Fruit fly (Drosophila melanogaster): ENCODE results near the gene mthl10.

The mthl10 gene

dm6 chr3L:350651-351228, 8.0 kb upstream of the mthl10 start (continued):
- TF ChIP-seq CG10979 (tag; optimal IDR thresholded peaks at IDR 0.05), result peak; percentile 82
- TF ChIP-seq sd (tag; optimal IDR thresholded peaks at IDR 0.05), result no peak
- no peak for TF ChIP-seq trh (GFP tag; optimal IDR thresholded peaks at IDR 0.05)
- peak; percentile 87 for TF ChIP-seq CG6689 (GFP tag; IDR thresholded peaks at IDR 0.05)
- peak; percentile 17 for TF ChIP-seq Six4 (GFP tag; optimal IDR thresholded peaks at IDR 0.05)
- peak; percentile 68 for TF ChIP-seq al (GFP tag; IDR thresholded peaks at IDR 0.05)
- peak; percentile 67; the same call in 1 of the 3 replicates for TF ChIP-seq otp (GFP tag; IDR thresholded peaks at IDR 0.05)
- peak; percentile 27 for TF ChIP-seq ewg (GFP tag; optimal IDR thresholded peaks at IDR 0.05)
- peak; percentile 70 for TF ChIP-seq ara (GFP tag; IDR thresholded peaks at IDR 0.05)
- no peak for TF ChIP-seq ash1 (GFP tag; optimal IDR thresholded peaks at IDR 0.05)
- no peak for TF ChIP-seq pita (GFP tag; optimal IDR thresholded peaks at IDR 0.05)
- TF ChIP-seq crc (GFP tag; optimal IDR thresholded peaks at IDR 0.05), result peak; percentile 67
- TF ChIP-seq CG12155 (GFP tag; optimal IDR thresholded peaks at IDR 0.05), result peak; percentile 56
- peak; percentile 65; the same call in 2 of the 3 replicates for TF ChIP-seq CG7357 (GFP tag; IDR thresholded peaks at IDR 0.05)
- no peak for TF ChIP-seq kah (GFP tag; optimal IDR thresholded peaks at IDR 0.05)
- peak in 1 of 3 experiments; percentile 23 for TF ChIP-seq Stat92E (GFP tag; optimal IDR thresholded peaks at IDR 0.05)
- TF ChIP-seq BtbVII (GFP tag; optimal IDR thresholded peaks at IDR 0.05), result peak; percentile 33
- peak; percentile 14 for TF ChIP-seq Jarid2 (GFP tag; optimal IDR thresholded peaks at IDR 0.05)
- TF ChIP-seq Myb (GFP tag; optimal IDR thresholded peaks at IDR 0.05), result peak; percentile 13
- TF ChIP-seq so (GFP tag; IDR thresholded peaks at IDR 0.05), result peak; percentile 69; the same call in 1 of the 3 replicates
- no peak for TF ChIP-seq jumu (GFP tag; optimal IDR thresholded peaks at IDR 0.05)
- no peak for TF ChIP-seq kni (GFP tag; optimal IDR thresholded peaks at IDR 0.05)
- TF ChIP-seq eyg (GFP tag; optimal IDR thresholded peaks at IDR 0.05), result peak; percentile 48
- peak; percentile 45 for TF ChIP-seq CG33213 (GFP tag; optimal IDR thresholded peaks at IDR 0.05)
- TF ChIP-seq tgo (GFP tag; IDR thresholded peaks at IDR 0.05), result peak; percentile 84
- peak; percentile 68 for TF ChIP-seq tap (tag; optimal IDR thresholded peaks at IDR 0.05)
- TF ChIP-seq CG14710 (tag; optimal IDR thresholded peaks at IDR 0.05), result peak; percentile 70
- peak; percentile 65 for TF ChIP-seq ssp (GFP tag; IDR thresholded peaks at IDR 0.05)
- no peak for TF ChIP-seq CG7372 (GFP tag; IDR thresholded peaks at IDR 0.05)
- peak; percentile 58 for TF ChIP-seq Spps (tag; optimal IDR thresholded peaks at IDR 0.05)
- TF ChIP-seq CG14441 (GFP tag; IDR thresholded peaks at IDR 0.05), result peak; percentile 83
- peak in 1 of 2 experiments; percentile 32 for TF ChIP-seq chif (GFP tag; optimal IDR thresholded peaks at IDR 0.05)
- peak; percentile 16 for TF ChIP-seq CG6683 (GFP tag; optimal IDR thresholded peaks at IDR 0.05)
- no peak for TF ChIP-seq p53 (GFP tag; optimal IDR thresholded peaks at IDR 0.05)
- peak; percentile 85 for TF ChIP-seq slbo (GFP tag; IDR thresholded peaks at IDR 0.05)
- peak; percentile 58 for TF ChIP-seq D19B (GFP tag; optimal IDR thresholded peaks at IDR 0.05)
- no peak for TF ChIP-seq Hey (tag; optimal IDR thresholded peaks at IDR 0.05)
- TF ChIP-seq z (GFP tag; IDR thresholded peaks at IDR 0.05), result no peak
- TF ChIP-seq CG11696 (GFP tag; IDR thresholded peaks at IDR 0.05), result peak; percentile 69
- TF ChIP-seq esg (GFP tag; conservative IDR thresholded peaks at IDR 0.05), result peak; percentile 52
- TF ChIP-seq CG17328 (GFP tag; IDR thresholded peaks at IDR 0.05), result peak; percentile 77
- peak; percentile 67 for TF ChIP-seq HmgZ (tag; optimal IDR thresholded peaks at IDR 0.05)
- peak; percentile 69 for TF ChIP-seq CG7556 (GFP tag; optimal IDR thresholded peaks at IDR 0.05)
- TF ChIP-seq CG3726 (GFP tag; IDR thresholded peaks at IDR 0.05), result peak; percentile 52; the same call in 1 of the 3 replicates
- no peak for TF ChIP-seq sqz (GFP tag; optimal IDR thresholded peaks at IDR 0.05)
- peak; percentile 88 for TF ChIP-seq CG11695 (GFP tag; IDR thresholded peaks at IDR 0.05)
- TF ChIP-seq CG11456 (GFP tag; IDR thresholded peaks at IDR 0.05), result peak; percentile 83
- TF ChIP-seq lola (GFP tag; optimal IDR thresholded peaks at IDR 0.05), result peak in 1 of 3 experiments; percentile 23
- peak; percentile 49 for TF ChIP-seq Hr3 (GFP tag; optimal IDR thresholded peaks at IDR 0.05)
- TF ChIP-seq org-1 (GFP tag; optimal IDR thresholded peaks at IDR 0.05), result peak; percentile 60
